Worm (Caenorhabditis elegans) whole organism, L2 larva: ENCODE results near the gene C44C10.12.

Experiments used
- ZK546.5 ChIP-seq: sonication (generic microtip); optimal IDR thresholded peaks from 2 replicates; lab custom pipeline; 2017; ENCODE audit warnings: missing biosample characterization, missing genetic modification characterization
- ama-1 ChIP-seq: fragments of 150-350 bp; optimal IDR thresholded peaks from 2 replicates; lab custom pipeline; 2018; ENCODE audit warnings: inconsistent platforms
- egl-27 ChIP-seq: sonication (generic microtip); optimal IDR thresholded peaks from 3 replicates; lab custom pipeline; 2017; ENCODE audit warnings: missing biosample characterization, missing genetic modification reagents, missing genetic modification characterization
- elt-3 ChIP-seq: sonication (generic microtip); optimal IDR thresholded peaks from 2 replicates; lab custom pipeline; 2017; ENCODE audit warnings: missing biosample characterization, missing genetic modification characterization
- lin-13 ChIP-seq: fragments of 150-350 bp; optimal IDR thresholded peaks from 2 replicates; lab custom pipeline; 2014; ENCODE audit warnings: missing biosample characterization, missing genetic modification reagents, missing genetic modification characterization
- lin-39 ChIP-seq: fragments of 150-350 bp; optimal IDR thresholded peaks from 2 replicates; lab custom pipeline; 2014; ENCODE audit warnings: missing biosample characterization, missing genetic modification reagents, missing genetic modification characterization
- nhr-11 ChIP-seq: fragments of 150-350 bp; optimal IDR thresholded peaks from 2 replicates; lab custom pipeline; 2014; ENCODE audit warnings: missing biosample characterization, missing genetic modification characterization
- nhr-12 ChIP-seq: fragments of 150-350 bp; optimal IDR thresholded peaks from 2 replicates; lab custom pipeline; 2014; ENCODE audit warnings: missing biosample characterization, missing genetic modification characterization
- unc-62 ChIP-seq: fragments of 150-350 bp; optimal IDR thresholded peaks from 2 replicates; lab custom pipeline; 2014; ENCODE audit warnings: missing biosample characterization, missing genetic modification reagents, missing genetic modification characterization
- ztf-11 ChIP-seq: sonication (generic microtip); optimal IDR thresholded peaks from 2 replicates; lab custom pipeline; 2017; ENCODE audit warnings: missing biosample characterization, missing genetic modification characterization
- ztf-4 ChIP-seq: fragments of 150-350 bp; optimal IDR thresholded peaks from 2 replicates; lab custom pipeline; 2014; ENCODE audit warnings: missing biosample characterization, missing genetic modification characterization

DNA sequence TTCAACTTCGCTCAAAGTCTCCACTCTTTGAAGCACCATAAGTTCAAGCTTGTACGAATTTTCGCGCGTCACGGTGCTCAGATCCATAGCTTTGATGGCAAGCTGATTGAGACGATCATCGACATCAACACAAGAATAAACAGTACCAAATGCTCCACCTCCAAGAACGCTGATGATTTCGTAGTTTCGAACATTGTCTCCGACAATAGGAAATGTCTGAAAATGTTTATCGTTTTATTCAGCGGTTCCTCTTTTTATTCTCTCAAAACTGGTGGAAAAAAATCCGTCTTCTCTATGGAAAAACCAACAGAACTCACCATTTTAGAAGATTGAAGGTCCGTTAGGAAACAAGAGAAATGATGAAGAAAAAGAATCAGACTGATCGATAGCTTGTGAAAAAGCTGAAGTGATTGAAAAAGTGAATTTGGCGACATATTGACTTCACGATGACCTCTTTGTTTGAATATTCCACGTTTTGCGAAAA, 8.9 kb upstream of the C44C10.12 start, which contains the start of gene C44C10.7:
- TF ChIP-seq egl-27 (tag; lab: Kevin White, UChicago): no peak
- TF ChIP-seq elt-3 (tag; lab: Kevin White, UChicago): no peak
- no peak for TF ChIP-seq ztf-4
- no peak for TF ChIP-seq ama-1 (lab: Kevin White, UChicago)
- no peak for TF ChIP-seq nhr-11
- TF ChIP-seq nhr-12 (tag; lab: Kevin White, UChicago): no peak
- TF ChIP-seq unc-62 (GFP tag; lab: Kevin White, UChicago): no peak
- no peak for TF ChIP-seq lin-13 (GFP tag; lab: Kevin White, UChicago)
- TF ChIP-seq ztf-11 (tag; lab: Kevin White, UChicago): no peak
- no peak for TF ChIP-seq ZK546.5 (tag; lab: Kevin White, UChicago)
- no peak for TF ChIP-seq lin-39 (tag; lab: Kevin White, UChicago)
